Worm (Caenorhabditis elegans) whole organism, mixed stage, embryonic: ENCODE data around the gene F38A1.6.

Experiments used
- lsy-2 ChIP-seq: fragments of 150-350 bp; optimal IDR thresholded peaks from 2 replicates; lab custom pipeline; 2014; ENCODE audit warnings: missing biosample characterization, missing genetic modification characterization
- nhr-12 ChIP-seq: fragments of 150-350 bp; optimal IDR thresholded peaks from 2 replicates; lab custom pipeline; 2014; ENCODE audit warnings: missing biosample characterization, missing genetic modification characterization
- nhr-28 ChIP-seq: fragments of 150-350 bp; optimal IDR thresholded peaks from 2 replicates; lab custom pipeline; 2014; ENCODE audit warnings: missing biosample characterization, missing genetic modification characterization
- sem-2 ChIP-seq: fragments of 200-800 bp; sonication (Bioruptor generic); optimal IDR thresholded peaks from 2 replicates; lab custom pipeline; 2018; ENCODE audit warnings: mild to moderate bottlenecking, missing genetic modification characterization, missing compliant biosample characterization
- unc-39 ChIP-seq: fragments of 150-350 bp; optimal IDR thresholded peaks from 2 replicates; lab custom pipeline; 2014; ENCODE audit warnings: missing biosample characterization, missing genetic modification characterization
- unc-62 ChIP-seq: fragments of 150-350 bp; optimal IDR thresholded peaks from 2 replicates; lab custom pipeline; 2014; ENCODE audit warnings: missing biosample characterization, missing genetic modification reagents, missing genetic modification characterization

DNA sequence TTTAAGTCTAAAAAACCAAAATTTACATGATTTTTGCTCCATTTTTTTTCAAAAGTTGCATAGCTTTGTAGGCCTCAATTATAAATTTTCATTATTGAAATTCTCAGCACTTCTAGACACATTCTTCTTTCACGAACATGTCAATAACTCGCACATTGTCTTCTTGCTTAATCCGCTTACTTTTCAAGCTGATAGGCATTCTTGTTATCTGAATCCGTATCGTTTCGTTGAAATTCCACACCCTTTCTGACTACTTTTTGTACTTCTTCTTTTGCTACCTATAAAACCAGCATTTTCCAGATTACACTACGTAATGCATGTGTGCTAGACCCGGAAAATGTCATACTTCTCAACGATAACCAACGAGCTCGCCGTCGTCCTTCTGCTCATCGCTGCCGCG, 35.4 kb upstream of the F38A1.6 start, which contains the start of gene W09G12.9:
- TF ChIP-seq nhr-28 (tag; lab: Kevin White, UChicago) (no peak), unc-62 (GFP tag; lab: Kevin White, UChicago) (no peak), unc-39 (tag; lab: Kevin White, UChicago) (no peak), nhr-12 (tag; lab: Kevin White, UChicago) (no peak), sem-2 (GFP tag; lab: Kevin White, UChicago) (no peak), lsy-2 (no peak)
